Worm (Caenorhabditis elegans) whole organism, L2 larva: ENCODE data around the gene snpc-3.4.

Source experiments
- C34F6.9 ChIP-seq: fragments of 150-350 bp; optimal IDR thresholded peaks from 2 replicates; lab custom pipeline; 2014; ENCODE audit warnings: missing biosample characterization, missing genetic modification characterization
- F13H6.1 ChIP-seq: sonication (generic microtip); optimal IDR thresholded peaks from 2 replicates; lab custom pipeline; 2016; ENCODE audit warnings: missing genetic modification characterization, missing compliant biosample characterization
- R02D3.7 ChIP-seq: fragments of 150-350 bp; optimal IDR thresholded peaks from 2 replicates; lab custom pipeline; 2014; ENCODE audit warnings: missing biosample characterization, missing genetic modification characterization
- Y55F3AM.14 ChIP-seq: fragments of 200-800 bp; sonication (Bioruptor generic); optimal IDR thresholded peaks from 2 replicates; lab custom pipeline; 2018; ENCODE audit warnings: mild to moderate bottlenecking, missing genetic modification characterization, missing compliant biosample characterization
- ZK546.5 ChIP-seq: sonication (generic microtip); optimal IDR thresholded peaks from 2 replicates; lab custom pipeline; 2017; ENCODE audit warnings: missing biosample characterization, missing genetic modification characterization
- alr-1 ChIP-seq: fragments of 150-350 bp; optimal IDR thresholded peaks from 2 replicates; lab custom pipeline; 2014; ENCODE audit warnings: missing biosample characterization, missing genetic modification characterization
- aly-2 ChIP-seq: fragments of 150-350 bp; optimal IDR thresholded peaks from 2 replicates; lab custom pipeline; 2014; ENCODE audit warnings: missing biosample characterization, missing genetic modification characterization
- ama-1 ChIP-seq: fragments of 150-350 bp; optimal IDR thresholded peaks from 2 replicates; lab custom pipeline; 2018; ENCODE audit warnings: inconsistent platforms
- blmp-1 ChIP-seq: sonication (generic microtip); optimal IDR thresholded peaks from 2 replicates; lab custom pipeline; 2017; ENCODE audit warnings: missing genetic modification characterization, mild to moderate bottlenecking, missing compliant biosample characterization, antibody characterized with exemption, moderate library complexity; ENCODE audit not compliant: insufficient read depth
- ceh-16 ChIP-seq: fragments of 150-350 bp; optimal IDR thresholded peaks from 2 replicates; lab custom pipeline; 2014; ENCODE audit warnings: missing biosample characterization, missing genetic modification characterization
- ceh-82 ChIP-seq: fragments of 150-350 bp; optimal IDR thresholded peaks from 2 replicates; lab custom pipeline; 2014; ENCODE audit warnings: missing biosample characterization, missing genetic modification characterization
- crh-2 ChIP-seq: sonication (generic microtip); optimal IDR thresholded peaks from 2 replicates; lab custom pipeline; 2017; ENCODE audit warnings: missing biosample characterization, missing genetic modification characterization
- dmd-4 ChIP-seq: sonication (generic microtip); optimal IDR thresholded peaks from 2 replicates; lab custom pipeline; 2017; ENCODE audit warnings: missing biosample characterization, missing genetic modification characterization
- egl-27 ChIP-seq: sonication (generic microtip); optimal IDR thresholded peaks from 3 replicates; lab custom pipeline; 2017; ENCODE audit warnings: missing biosample characterization, missing genetic modification reagents, missing genetic modification characterization
- elt-1 ChIP-seq: fragments of 150-350 bp; optimal IDR thresholded peaks from 2 replicates; lab custom pipeline; 2014; ENCODE audit warnings: missing biosample characterization, missing genetic modification characterization
- elt-3 ChIP-seq: sonication (generic microtip); optimal IDR thresholded peaks from 2 replicates; lab custom pipeline; 2017; ENCODE audit warnings: missing biosample characterization, missing genetic modification characterization
- fos-1 ChIP-seq: fragments of 150-350 bp; optimal IDR thresholded peaks from 2 replicates; lab custom pipeline; 2014; ENCODE audit warnings: missing biosample characterization, missing genetic modification characterization
- gmeb-1 ChIP-seq: fragments of 150-350 bp; optimal IDR thresholded peaks from 2 replicates; lab custom pipeline; 2014; ENCODE audit warnings: missing biosample characterization, missing genetic modification characterization
- lin-11 ChIP-seq: fragments of 150-350 bp; sonication (generic microtip); optimal IDR thresholded peaks from 2 replicates; lab custom pipeline; 2014; ENCODE audit warnings: missing biosample characterization, missing genetic modification characterization, inconsistent platforms, mixed read lengths
- lin-13 ChIP-seq: fragments of 150-350 bp; optimal IDR thresholded peaks from 2 replicates; lab custom pipeline; 2014; ENCODE audit warnings: missing biosample characterization, missing genetic modification reagents, missing genetic modification characterization
- lin-39 ChIP-seq: fragments of 150-350 bp; optimal IDR thresholded peaks from 2 replicates; lab custom pipeline; 2014; ENCODE audit warnings: missing biosample characterization, missing genetic modification reagents, missing genetic modification characterization
- lsy-2 ChIP-seq, 2 experiments: fragments of 150-350 bp in 1 of 2; sonication (generic microtip) in 1 of 2; optimal IDR thresholded peaks; 2 replicates each; lab custom pipeline; 2014 to 2017; ENCODE audit warnings: missing biosample characterization in 2 of 2, missing genetic modification characterization in 2 of 2
- mab-5 ChIP-seq: fragments of 150-350 bp; optimal IDR thresholded peaks from 2 replicates; lab custom pipeline; 2014; ENCODE audit warnings: missing biosample characterization, missing genetic modification characterization
- mbf-1 ChIP-seq: sonication (generic microtip); optimal IDR thresholded peaks from 2 replicates; lab custom pipeline; 2017; ENCODE audit warnings: missing biosample characterization, missing genetic modification characterization
- mdl-1 ChIP-seq, 2 experiments: fragments of 150-350 bp in 1 of 2; sonication (generic microtip) in 1 of 2; optimal IDR thresholded peaks; 2 replicates each; lab custom pipeline; 2017; ENCODE audit warnings: missing biosample characterization in 2 of 2, missing genetic modification characterization in 2 of 2
- nhr-10 ChIP-seq: sonication (generic microtip); optimal IDR thresholded peaks from 2 replicates; lab custom pipeline; 2017; ENCODE audit warnings: missing biosample characterization, missing genetic modification characterization
- nhr-11 ChIP-seq: fragments of 150-350 bp; optimal IDR thresholded peaks from 2 replicates; lab custom pipeline; 2014; ENCODE audit warnings: missing biosample characterization, missing genetic modification characterization
- nhr-12 ChIP-seq: fragments of 150-350 bp; optimal IDR thresholded peaks from 2 replicates; lab custom pipeline; 2014; ENCODE audit warnings: missing biosample characterization, missing genetic modification characterization
- nhr-129 ChIP-seq: fragments of 150-350 bp; optimal IDR thresholded peaks from 2 replicates; lab custom pipeline; 2014; ENCODE audit warnings: missing biosample characterization, missing genetic modification characterization
- nhr-21 ChIP-seq: fragments of 150-350 bp; optimal IDR thresholded peaks from 2 replicates; lab custom pipeline; 2014; ENCODE audit warnings: missing biosample characterization, missing genetic modification characterization
- nhr-23 ChIP-seq: fragments of 150-350 bp; optimal IDR thresholded peaks from 2 replicates; lab custom pipeline; 2014; ENCODE audit warnings: missing biosample characterization, missing genetic modification reagents, missing genetic modification characterization
- nhr-237 ChIP-seq: fragments of 150-350 bp; optimal IDR thresholded peaks from 2 replicates; lab custom pipeline; 2014; ENCODE audit warnings: missing biosample characterization, missing genetic modification characterization
- nhr-25 ChIP-seq: fragments of 150-350 bp; sonication (generic microtip); optimal IDR thresholded peaks from 3 replicates; lab custom pipeline; 2014; ENCODE audit warnings: missing biosample characterization, missing genetic modification characterization
- nhr-77 ChIP-seq: fragments of 150-350 bp; optimal IDR thresholded peaks from 2 replicates; lab custom pipeline; 2014; ENCODE audit warnings: missing biosample characterization, missing genetic modification characterization
- peb-1 ChIP-seq: fragments of 150-350 bp; optimal IDR thresholded peaks from 2 replicates; lab custom pipeline; 2014; ENCODE audit warnings: missing biosample characterization, missing genetic modification characterization
- sem-4 ChIP-seq: fragments of 150-350 bp; optimal IDR thresholded peaks from 2 replicates; lab custom pipeline; 2014; ENCODE audit warnings: missing biosample characterization, missing genetic modification reagents, missing genetic modification characterization
- skn-1 ChIP-seq: sonication (generic microtip); optimal IDR thresholded peaks from 2 replicates; lab custom pipeline; 2017; ENCODE audit warnings: missing biosample characterization, missing genetic modification characterization
- sma-3 ChIP-seq: sonication (generic microtip); optimal IDR thresholded peaks from 2 replicates; lab custom pipeline; 2016; ENCODE audit warnings: missing genetic modification reagents, missing genetic modification characterization, missing compliant biosample characterization
- sma-9 ChIP-seq, 2 experiments: fragments of 150-350 bp in 1 of 2; sonication (generic microtip) in 1 of 2; optimal IDR thresholded peaks; 2 replicates each; lab custom pipeline; 2014 to 2016; ENCODE audit warnings: missing genetic modification characterization in 2 of 2, mild to moderate bottlenecking in 1 of 2, missing biosample characterization in 1 of 2, missing compliant biosample characterization in 1 of 2, missing genetic modification reagents in 1 of 2, moderate library complexity in 1 of 2
- snpc-4 ChIP-seq: fragments of 150-350 bp; optimal IDR thresholded peaks from 2 replicates; lab custom pipeline; 2014; ENCODE audit warnings: missing biosample characterization, missing genetic modification characterization
- unc-39 ChIP-seq: fragments of 150-350 bp; optimal IDR thresholded peaks from 2 replicates; lab custom pipeline; 2014; ENCODE audit warnings: missing biosample characterization, missing genetic modification characterization
- unc-55 ChIP-seq: fragments of 150-350 bp; sonication (generic microtip); optimal IDR thresholded peaks from 3 replicates; lab custom pipeline; 2014; ENCODE audit warnings: missing biosample characterization, missing genetic modification reagents, missing genetic modification characterization
- unc-62 ChIP-seq: fragments of 150-350 bp; optimal IDR thresholded peaks from 2 replicates; lab custom pipeline; 2014; ENCODE audit warnings: missing biosample characterization, missing genetic modification reagents, missing genetic modification characterization
- zag-1 ChIP-seq: fragments of 150-350 bp; optimal IDR thresholded peaks from 2 replicates; lab custom pipeline; 2014; ENCODE audit warnings: missing biosample characterization, missing genetic modification characterization
- ztf-1 ChIP-seq: fragments of 200-800 bp; sonication (Bioruptor generic); conservative IDR thresholded peaks from 2 replicates; pipeline ENCODE4 v1.3.6; 2022; ENCODE audit warnings: missing genetic modification characterization, missing compliant biosample characterization
- ztf-11 ChIP-seq: sonication (generic microtip); optimal IDR thresholded peaks from 2 replicates; lab custom pipeline; 2017; ENCODE audit warnings: missing biosample characterization, missing genetic modification characterization
- ztf-4 ChIP-seq: fragments of 150-350 bp; optimal IDR thresholded peaks from 2 replicates; lab custom pipeline; 2014; ENCODE audit warnings: missing biosample characterization, missing genetic modification characterization

Gene snpc-3.4

ce11 chrIII:4058643-4059042, 38.8 kb downstream of the snpc-3.4 start, which contains the start of gene his-69:
Gene his-69, minus strand, starts transcription at chrIII:4058743.
- TF ChIP-seq mab-5 (tag; lab: Kevin White, UChicago) (no peak), ceh-16 (tag; lab: Kevin White, UChicago) (no peak), fos-1 (no peak), ZK546.5 (no peak), ztf-4 (no peak), peb-1 (no peak), alr-1 (tag; lab: Kevin White, UChicago) (no peak), Y55F3AM.14 (GFP tag; lab: Kevin White, UChicago) (no peak), nhr-25 (tag; lab: Kevin White, UChicago) (no peak), C34F6.9 (tag; lab: Kevin White, UChicago) (no peak), mdl-1 (tag; optimal IDR thresholded peaks at IDR 0.05; lab: Kevin White, UChicago) (no peak), F13H6.1 (tag; lab: Kevin White, UChicago) (no peak), lin-13 (GFP tag; lab: Kevin White, UChicago) (no peak)

- TF ChIP-seq ztf-1 (GFP tag; lab: Robert Waterston, UW) (no peak), nhr-11 (no peak), sma-9 (GFP tag; optimal IDR thresholded peaks at IDR 0.05; lab: Kevin White, UChicago) (no peak), sma-9 (tag; optimal IDR thresholded peaks at IDR 0.05; lab: Kevin White, UChicago) (no peak), snpc-4 (tag; lab: Kevin White, UChicago) (no peak), egl-27 (no peak), unc-39 (tag; lab: Kevin White, UChicago) (no peak), lsy-2 (tag; optimal IDR thresholded peaks at IDR 0.05; lab: Kevin White, UChicago) (no peak), lin-13 (GFP tag; lab: Kevin White, UChicago) (no peak)
These were observed 40.2 kb downstream of the snpc-3.4 start, which contains the start of gene his-70 for ce11 chrIII:4060019-4060418. Gene his-70, minus strand, starts transcription at chrIII:4060119.

- TF ChIP-seq sem-4 (tag; lab: Kevin White, UChicago) (peak; percentile 27), fos-1 (no peak), lsy-2 (tag; optimal IDR thresholded peaks at IDR 0.05; lab: Kevin White, UChicago) (peak in 1 of 2 experiments; percentile 63), lin-39 (tag; lab: Kevin White, UChicago) (no peak), nhr-21 (tag; lab: Kevin White, UChicago) (no peak), nhr-77 (no peak), ztf-1 (GFP tag; lab: Robert Waterston, UW) (no peak), crh-2 (tag; lab: Kevin White, UChicago) (peak; percentile 15), sma-3 (GFP tag; lab: Kevin White, UChicago) (no peak), ztf-4 (no peak), egl-27 (peak; percentile 1), elt-1 (tag; lab: Kevin White, UChicago) (no peak), snpc-4 (tag; lab: Kevin White, UChicago) (no peak), mbf-1 (tag; lab: Kevin White, UChicago) (no peak), lin-13 (GFP tag; lab: Kevin White, UChicago) (no peak), ceh-16 (tag; lab: Kevin White, UChicago) (no peak), mab-5 (tag; lab: Kevin White, UChicago) (peak; percentile 15), nhr-11 (no peak), skn-1 (tag; lab: Kevin White, UChicago) (no peak), lin-11 (tag; lab: Kevin White, UChicago) (peak; percentile 21), ama-1 (lab: Kevin White, UChicago) (no peak), zag-1 (tag; lab: Kevin White, UChicago) (peak; percentile 85), dmd-4 (tag; lab: Kevin White, UChicago) (no peak), ceh-82 (no peak), unc-55 (peak; percentile 81), Y55F3AM.14 (GFP tag; lab: Kevin White, UChicago) (peak; percentile 28), nhr-25 (tag; lab: Kevin White, UChicago) (no peak), C34F6.9 (tag; lab: Kevin White, UChicago) (peak; percentile 76), unc-62 (GFP tag; lab: Kevin White, UChicago) (no peak), ztf-11 (tag; lab: Kevin White, UChicago) (no peak), alr-1 (tag; lab: Kevin White, UChicago) (no peak), nhr-129 (peak; percentile 34), nhr-23 (tag; lab: Kevin White, UChicago) (no peak), sma-9 (GFP tag; optimal IDR thresholded peaks at IDR 0.05; lab: Kevin White, UChicago) (peak; percentile 31), sma-9 (tag; optimal IDR thresholded peaks at IDR 0.05; lab: Kevin White, UChicago) (no peak), unc-39 (tag; lab: Kevin White, UChicago) (no peak), gmeb-1 (tag; lab: Kevin White, UChicago) (no peak), mdl-1 (tag; optimal IDR thresholded peaks at IDR 0.05; lab: Kevin White, UChicago) (peak in 1 of 2 experiments; percentile 5), F13H6.1 (tag; lab: Kevin White, UChicago) (peak; percentile 71), nhr-12 (no peak), elt-3 (tag; lab: Kevin White, UChicago) (no peak), aly-2 (tag; lab: Kevin White, UChicago) (no peak), R02D3.7 (tag; lab: Kevin White, UChicago) (no peak), blmp-1 (tag; lab: Kevin White, UChicago) (no peak), nhr-10 (tag; lab: Kevin White, UChicago) (no peak), ZK546.5 (no peak), nhr-237 (tag; lab: Kevin White, UChicago) (no peak)
These were observed 43.9 kb downstream of the snpc-3.4 start for ce11 chrIII:4063724-4064123.
